Fruit fly (Drosophila melanogaster): ENCODE data around the gene CG3168.

The CG3168 gene

DNA sequence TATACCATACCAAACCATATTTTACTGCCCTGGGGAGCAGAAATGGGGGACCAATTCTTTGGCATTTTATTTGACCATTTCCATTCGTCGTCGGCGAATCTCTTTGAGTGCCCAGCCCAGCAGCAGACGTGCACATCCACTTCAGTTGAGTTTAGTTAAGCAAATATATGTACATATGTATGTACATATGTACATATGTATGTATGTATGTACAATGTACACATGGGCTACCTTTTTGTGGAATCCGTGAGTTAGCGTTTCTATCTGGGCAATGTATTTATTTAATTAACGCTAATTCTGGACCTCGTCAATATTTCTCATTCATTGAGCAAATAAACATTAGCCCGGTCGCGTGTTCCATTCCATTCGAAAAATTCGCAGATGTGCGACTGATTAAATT is 19.8 kb downstream of the CG3168 start (continued):
- TF ChIP-seq CG7928 (GFP tag; optimal IDR thresholded peaks at IDR 0.05) (no peak), Sry-β (GFP tag; optimal IDR thresholded peaks at IDR 0.05) (no peak), GATAe (GFP tag; conservative IDR thresholded peaks at IDR 0.05) (no peak), fd3F (GFP tag; optimal IDR thresholded peaks at IDR 0.05) (no peak), CG30431 (GFP tag; optimal IDR thresholded peaks at IDR 0.05) (no peak), BEAF-32 (GFP tag; optimal IDR thresholded peaks at IDR 0.05) (no peak), CG2120 (GFP tag; optimal IDR thresholded peaks at IDR 0.05) (no peak), B-H1 (GFP tag; IDR thresholded peaks at IDR 0.05) (no peak; the same call in 2 of the 3 replicates), CG12219 (GFP tag; optimal IDR thresholded peaks at IDR 0.05) (no peak), CG10147 (GFP tag; optimal IDR thresholded peaks at IDR 0.05) (no peak), inv (GFP tag; IDR thresholded peaks at IDR 0.05; ENCODE audit: partially characterized antibody) (no peak), Xrp1 (GFP tag; IDR thresholded peaks at IDR 0.05) (0 out of 2 replicates have a peak, but pooled peaks have one; percentile 22), HHEX (GFP tag; optimal IDR thresholded peaks at IDR 0.05) (peak; percentile 6), CG7372 (GFP tag; IDR thresholded peaks at IDR 0.05) (no peak), da (GFP tag; optimal IDR thresholded peaks at IDR 0.05) (no peak), Nf-YB (GFP tag; optimal IDR thresholded peaks at IDR 0.05) (no peak), CG31224 (GFP tag; IDR thresholded peaks at IDR 0.05) (no peak), Eip74EF (GFP tag; optimal IDR thresholded peaks at IDR 0.05) (no peak), CG17359 (tag; optimal IDR thresholded peaks at IDR 0.05) (peak; percentile 38), gcm2 (GFP tag; optimal IDR thresholded peaks at IDR 0.05) (no peak), Xbp1 (GFP tag; optimal IDR thresholded peaks at IDR 0.05) (no peak), MTF-1 (GFP tag; optimal IDR thresholded peaks at IDR 0.05; ENCODE audit: borderline replicate concordance) (peak; percentile 2), fd64A (GFP tag; optimal IDR thresholded peaks at IDR 0.05) (peak; percentile 27), usp (GFP tag; optimal IDR thresholded peaks at IDR 0.05) (no peak), Asciz (GFP tag; optimal IDR thresholded peaks at IDR 0.05) (peak; percentile 38), toy (GFP tag; IDR thresholded peaks at IDR 0.05) (no peak), CG7987 (GFP tag; optimal IDR thresholded peaks at IDR 0.05) (peak; percentile 10), CG31365 (tag; optimal IDR thresholded peaks at IDR 0.05) (no peak), zfh2 (GFP tag; optimal IDR thresholded peaks at IDR 0.05) (no peak), lov (optimal IDR thresholded peaks at IDR 0.05) (no peak), lov (GFP tag; IDR thresholded peaks at IDR 0.05) (no peak), en (GFP tag; optimal IDR thresholded peaks at IDR 0.05) (no peak), schlank (tag; optimal IDR thresholded peaks at IDR 0.05) (no peak), PHDP (tag; optimal IDR thresholded peaks at IDR 0.05) (peak; percentile 5), phol (tag; optimal IDR thresholded peaks at IDR 0.05) (no peak), Fer1 (GFP tag; optimal IDR thresholded peaks at IDR 0.05) (peak; percentile 39), bbx (GFP tag; IDR thresholded peaks at IDR 0.05; ENCODE audit: partially characterized antibody) (no peak), Optix (GFP tag; IDR thresholded peaks at IDR 0.05) (0 out of 3 replicates have a peak, but pooled peaks have one; percentile 20), trh (GFP tag; optimal IDR thresholded peaks at IDR 0.05) (no peak), CG33557 (GFP tag; optimal IDR thresholded peaks at IDR 0.05) (no peak), crol (GFP tag; IDR thresholded peaks at IDR 0.05) (no peak), CG10366 (GFP tag; IDR thresholded peaks at IDR 0.05) (no peak), D19A (tag; optimal IDR thresholded peaks at IDR 0.05) (no peak), CG7745 (tag; optimal IDR thresholded peaks at IDR 0.05) (no peak), hth (optimal IDR thresholded peaks at IDR 0.05) (no peak), odd (GFP tag; optimal IDR thresholded peaks at IDR 0.05) (no peak), Hey (tag; optimal IDR thresholded peaks at IDR 0.05) (no peak), sens (GFP tag) (peak; percentile 73), CG15269 (tag; optimal IDR thresholded peaks at IDR 0.05) (no peak), crc (GFP tag; optimal IDR thresholded peaks at IDR 0.05) (no peak), so (GFP tag; IDR thresholded peaks at IDR 0.05) (no peak), dpn (GFP tag; optimal IDR thresholded peaks at IDR 0.05) (no peak)

All from whole organism, embryonic.